Worm (Caenorhabditis elegans) whole organism, L4 larva: ENCODE data around the gene dnj-17.
A peak's percentile ranks its signal among the peaks of the same experiment; 100 is the strongest.

Experiments used
- F26F4.8 ChIP-seq: fragments of 200-800 bp; sonication (Bioruptor generic); conservative IDR thresholded peaks from 2 replicates; pipeline ENCODE4 v1.3.6; 2022; ENCODE audit warnings: missing genetic modification characterization, missing compliant biosample characterization
- F49E8.2 ChIP-seq: sonication (generic microtip); optimal IDR thresholded peaks from 2 replicates; lab custom pipeline; 2016; ENCODE audit warnings: missing compliant biosample characterization, mild to moderate bottlenecking, missing genetic modification characterization, borderline replicate concordance
- ceh-28 ChIP-seq: fragments of 150-350 bp; optimal IDR thresholded peaks from 2 replicates; lab custom pipeline; 2014; ENCODE audit warnings: missing biosample characterization, missing genetic modification reagents, missing genetic modification characterization
- ceh-32 ChIP-seq: sonication (generic microtip); optimal IDR thresholded peaks from 2 replicates; lab custom pipeline; 2016; ENCODE audit warnings: mild to moderate bottlenecking, missing genetic modification characterization, missing compliant biosample characterization; ENCODE audit not compliant: poor library complexity
- fkh-10 ChIP-seq: fragments of 150-350 bp; optimal IDR thresholded peaks from 2 replicates; lab custom pipeline; 2014; ENCODE audit warnings: missing biosample characterization, missing genetic modification reagents, missing genetic modification characterization
- spr-3 ChIP-seq: fragments of 200-800 bp; sonication (Bioruptor generic); optimal IDR thresholded peaks from 2 replicates; lab custom pipeline; 2018; ENCODE audit warnings: mild to moderate bottlenecking, missing genetic modification characterization, missing compliant biosample characterization
- ztf-7 ChIP-seq: fragments of 150-350 bp; optimal IDR thresholded peaks from 2 replicates; lab custom pipeline; 2014; ENCODE audit warnings: missing biosample characterization, missing genetic modification characterization

DNA sequence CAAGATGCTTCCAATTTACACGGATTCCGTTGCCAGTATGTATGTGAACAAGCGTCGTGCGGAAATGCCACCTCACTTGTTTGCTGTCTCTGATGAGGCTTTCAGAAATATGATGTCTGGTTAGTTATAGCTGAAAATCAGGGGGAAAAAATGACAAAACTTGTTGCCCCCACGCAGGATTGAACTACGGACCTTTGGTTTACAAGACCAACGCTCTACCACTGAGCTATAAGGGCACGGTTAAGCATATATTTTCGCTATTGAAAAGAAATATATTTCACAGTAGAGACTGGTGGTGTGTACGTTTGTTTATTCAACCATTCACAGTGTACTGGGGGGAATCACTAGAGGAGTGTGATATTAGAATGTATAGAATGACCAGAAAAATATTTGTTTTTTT, 18.1 kb upstream of the dnj-17 start:
- TF ChIP-seq ceh-28, result no peak
- no peak for TF ChIP-seq ceh-32
- TF ChIP-seq F26F4.8 (GFP tag; lab: Robert Waterston, UW), result 0 out of 2 replicates have a peak, but pooled peaks have one; percentile 31
- peak; percentile 28 for TF ChIP-seq spr-3 (GFP tag; lab: Kevin White, UChicago)
- TF ChIP-seq ztf-7 (tag; lab: Kevin White, UChicago), result no peak
- TF ChIP-seq fkh-10, result no peak
- TF ChIP-seq F49E8.2 (tag; lab: Kevin White, UChicago), result peak; percentile 28
